Worm (Caenorhabditis elegans) whole organism, L2 larva: ENCODE measurements around the gene serp-1.1.

Experiments
- C34F6.9 ChIP-seq: fragments of 150-350 bp; optimal IDR thresholded peaks from 2 replicates; lab custom pipeline; 2014; ENCODE audit warnings: missing biosample characterization, missing genetic modification characterization
- F13H6.1 ChIP-seq: sonication (generic microtip); optimal IDR thresholded peaks from 2 replicates; lab custom pipeline; 2016; ENCODE audit warnings: missing genetic modification characterization, missing compliant biosample characterization
- R02D3.7 ChIP-seq: fragments of 150-350 bp; optimal IDR thresholded peaks from 2 replicates; lab custom pipeline; 2014; ENCODE audit warnings: missing biosample characterization, missing genetic modification characterization
- Y55F3AM.14 ChIP-seq: fragments of 200-800 bp; sonication (Bioruptor generic); optimal IDR thresholded peaks from 2 replicates; lab custom pipeline; 2018; ENCODE audit warnings: mild to moderate bottlenecking, missing genetic modification characterization, missing compliant biosample characterization
- ZK546.5 ChIP-seq: sonication (generic microtip); optimal IDR thresholded peaks from 2 replicates; lab custom pipeline; 2017; ENCODE audit warnings: missing biosample characterization, missing genetic modification characterization
- alr-1 ChIP-seq: fragments of 150-350 bp; optimal IDR thresholded peaks from 2 replicates; lab custom pipeline; 2014; ENCODE audit warnings: missing biosample characterization, missing genetic modification characterization
- aly-2 ChIP-seq: fragments of 150-350 bp; optimal IDR thresholded peaks from 2 replicates; lab custom pipeline; 2014; ENCODE audit warnings: missing biosample characterization, missing genetic modification characterization
- ama-1 ChIP-seq: fragments of 150-350 bp; optimal IDR thresholded peaks from 2 replicates; lab custom pipeline; 2018; ENCODE audit warnings: inconsistent platforms
- blmp-1 ChIP-seq: sonication (generic microtip); optimal IDR thresholded peaks from 2 replicates; lab custom pipeline; 2017; ENCODE audit warnings: missing genetic modification characterization, mild to moderate bottlenecking, missing compliant biosample characterization, antibody characterized with exemption, moderate library complexity; ENCODE audit not compliant: insufficient read depth
- ceh-16 ChIP-seq: fragments of 150-350 bp; optimal IDR thresholded peaks from 2 replicates; lab custom pipeline; 2014; ENCODE audit warnings: missing biosample characterization, missing genetic modification characterization
- ceh-82 ChIP-seq: fragments of 150-350 bp; optimal IDR thresholded peaks from 2 replicates; lab custom pipeline; 2014; ENCODE audit warnings: missing biosample characterization, missing genetic modification characterization
- crh-2 ChIP-seq: sonication (generic microtip); optimal IDR thresholded peaks from 2 replicates; lab custom pipeline; 2017; ENCODE audit warnings: missing biosample characterization, missing genetic modification characterization
- dmd-4 ChIP-seq: sonication (generic microtip); optimal IDR thresholded peaks from 2 replicates; lab custom pipeline; 2017; ENCODE audit warnings: missing biosample characterization, missing genetic modification characterization
- egl-27 ChIP-seq: sonication (generic microtip); optimal IDR thresholded peaks from 3 replicates; lab custom pipeline; 2017; ENCODE audit warnings: missing biosample characterization, missing genetic modification reagents, missing genetic modification characterization
- elt-1 ChIP-seq: fragments of 150-350 bp; optimal IDR thresholded peaks from 2 replicates; lab custom pipeline; 2014; ENCODE audit warnings: missing biosample characterization, missing genetic modification characterization
- elt-3 ChIP-seq: sonication (generic microtip); optimal IDR thresholded peaks from 2 replicates; lab custom pipeline; 2017; ENCODE audit warnings: missing biosample characterization, missing genetic modification characterization
- fos-1 ChIP-seq: fragments of 150-350 bp; optimal IDR thresholded peaks from 2 replicates; lab custom pipeline; 2014; ENCODE audit warnings: missing biosample characterization, missing genetic modification characterization
- gmeb-1 ChIP-seq: fragments of 150-350 bp; optimal IDR thresholded peaks from 2 replicates; lab custom pipeline; 2014; ENCODE audit warnings: missing biosample characterization, missing genetic modification characterization
- lin-11 ChIP-seq: fragments of 150-350 bp; sonication (generic microtip); optimal IDR thresholded peaks from 2 replicates; lab custom pipeline; 2014; ENCODE audit warnings: missing biosample characterization, missing genetic modification characterization, inconsistent platforms, mixed read lengths
- lin-13 ChIP-seq: fragments of 150-350 bp; optimal IDR thresholded peaks from 2 replicates; lab custom pipeline; 2014; ENCODE audit warnings: missing biosample characterization, missing genetic modification reagents, missing genetic modification characterization
- lin-39 ChIP-seq: fragments of 150-350 bp; optimal IDR thresholded peaks from 2 replicates; lab custom pipeline; 2014; ENCODE audit warnings: missing biosample characterization, missing genetic modification reagents, missing genetic modification characterization
- lsy-2 ChIP-seq, 2 experiments: fragments of 150-350 bp in 1 of 2; sonication (generic microtip) in 1 of 2; optimal IDR thresholded peaks; 2 replicates each; lab custom pipeline; 2014 to 2017; ENCODE audit warnings: missing biosample characterization in 2 of 2, missing genetic modification characterization in 2 of 2
- mab-5 ChIP-seq: fragments of 150-350 bp; optimal IDR thresholded peaks from 2 replicates; lab custom pipeline; 2014; ENCODE audit warnings: missing biosample characterization, missing genetic modification characterization
- mbf-1 ChIP-seq: sonication (generic microtip); optimal IDR thresholded peaks from 2 replicates; lab custom pipeline; 2017; ENCODE audit warnings: missing biosample characterization, missing genetic modification characterization
- mdl-1 ChIP-seq, 2 experiments: fragments of 150-350 bp in 1 of 2; sonication (generic microtip) in 1 of 2; optimal IDR thresholded peaks; 2 replicates each; lab custom pipeline; 2017; ENCODE audit warnings: missing biosample characterization in 2 of 2, missing genetic modification characterization in 2 of 2
- nhr-10 ChIP-seq: sonication (generic microtip); optimal IDR thresholded peaks from 2 replicates; lab custom pipeline; 2017; ENCODE audit warnings: missing biosample characterization, missing genetic modification characterization
- nhr-11 ChIP-seq: fragments of 150-350 bp; optimal IDR thresholded peaks from 2 replicates; lab custom pipeline; 2014; ENCODE audit warnings: missing biosample characterization, missing genetic modification characterization
- nhr-12 ChIP-seq: fragments of 150-350 bp; optimal IDR thresholded peaks from 2 replicates; lab custom pipeline; 2014; ENCODE audit warnings: missing biosample characterization, missing genetic modification characterization
- nhr-129 ChIP-seq: fragments of 150-350 bp; optimal IDR thresholded peaks from 2 replicates; lab custom pipeline; 2014; ENCODE audit warnings: missing biosample characterization, missing genetic modification characterization
- nhr-21 ChIP-seq: fragments of 150-350 bp; optimal IDR thresholded peaks from 2 replicates; lab custom pipeline; 2014; ENCODE audit warnings: missing biosample characterization, missing genetic modification characterization
- nhr-23 ChIP-seq: fragments of 150-350 bp; optimal IDR thresholded peaks from 2 replicates; lab custom pipeline; 2014; ENCODE audit warnings: missing biosample characterization, missing genetic modification reagents, missing genetic modification characterization
- nhr-237 ChIP-seq: fragments of 150-350 bp; optimal IDR thresholded peaks from 2 replicates; lab custom pipeline; 2014; ENCODE audit warnings: missing biosample characterization, missing genetic modification characterization
- nhr-25 ChIP-seq: fragments of 150-350 bp; sonication (generic microtip); optimal IDR thresholded peaks from 3 replicates; lab custom pipeline; 2014; ENCODE audit warnings: missing biosample characterization, missing genetic modification characterization
- nhr-6 ChIP-seq: fragments of 150-350 bp; optimal IDR thresholded peaks from 2 replicates; lab custom pipeline; 2014; ENCODE audit warnings: missing biosample characterization, missing genetic modification characterization
- nhr-77 ChIP-seq: fragments of 150-350 bp; optimal IDR thresholded peaks from 2 replicates; lab custom pipeline; 2014; ENCODE audit warnings: missing biosample characterization, missing genetic modification characterization
- peb-1 ChIP-seq: fragments of 150-350 bp; optimal IDR thresholded peaks from 2 replicates; lab custom pipeline; 2014; ENCODE audit warnings: missing biosample characterization, missing genetic modification characterization
- sem-4 ChIP-seq: fragments of 150-350 bp; optimal IDR thresholded peaks from 2 replicates; lab custom pipeline; 2014; ENCODE audit warnings: missing biosample characterization, missing genetic modification reagents, missing genetic modification characterization
- skn-1 ChIP-seq: sonication (generic microtip); optimal IDR thresholded peaks from 2 replicates; lab custom pipeline; 2017; ENCODE audit warnings: missing biosample characterization, missing genetic modification characterization
- sma-3 ChIP-seq: sonication (generic microtip); optimal IDR thresholded peaks from 2 replicates; lab custom pipeline; 2016; ENCODE audit warnings: missing genetic modification reagents, missing genetic modification characterization, missing compliant biosample characterization
- sma-9 ChIP-seq, 2 experiments: fragments of 150-350 bp in 1 of 2; sonication (generic microtip) in 1 of 2; optimal IDR thresholded peaks; 2 replicates each; lab custom pipeline; 2014 to 2016; ENCODE audit warnings: missing genetic modification characterization in 2 of 2, mild to moderate bottlenecking in 1 of 2, missing biosample characterization in 1 of 2, missing compliant biosample characterization in 1 of 2, missing genetic modification reagents in 1 of 2, moderate library complexity in 1 of 2
- snpc-4 ChIP-seq: fragments of 150-350 bp; optimal IDR thresholded peaks from 2 replicates; lab custom pipeline; 2014; ENCODE audit warnings: missing biosample characterization, missing genetic modification characterization
- unc-39 ChIP-seq: fragments of 150-350 bp; optimal IDR thresholded peaks from 2 replicates; lab custom pipeline; 2014; ENCODE audit warnings: missing biosample characterization, missing genetic modification characterization
- unc-62 ChIP-seq: fragments of 150-350 bp; optimal IDR thresholded peaks from 2 replicates; lab custom pipeline; 2014; ENCODE audit warnings: missing biosample characterization, missing genetic modification reagents, missing genetic modification characterization
- zag-1 ChIP-seq: fragments of 150-350 bp; optimal IDR thresholded peaks from 2 replicates; lab custom pipeline; 2014; ENCODE audit warnings: missing biosample characterization, missing genetic modification characterization
- ztf-1 ChIP-seq: fragments of 200-800 bp; sonication (Bioruptor generic); conservative IDR thresholded peaks from 2 replicates; pipeline ENCODE4 v1.3.6; 2022; ENCODE audit warnings: missing genetic modification characterization, missing compliant biosample characterization
- ztf-11 ChIP-seq: sonication (generic microtip); optimal IDR thresholded peaks from 2 replicates; lab custom pipeline; 2017; ENCODE audit warnings: missing biosample characterization, missing genetic modification characterization
- ztf-4 ChIP-seq: fragments of 150-350 bp; optimal IDR thresholded peaks from 2 replicates; lab custom pipeline; 2014; ENCODE audit warnings: missing biosample characterization, missing genetic modification characterization

serp-1.1 gene

DNA sequence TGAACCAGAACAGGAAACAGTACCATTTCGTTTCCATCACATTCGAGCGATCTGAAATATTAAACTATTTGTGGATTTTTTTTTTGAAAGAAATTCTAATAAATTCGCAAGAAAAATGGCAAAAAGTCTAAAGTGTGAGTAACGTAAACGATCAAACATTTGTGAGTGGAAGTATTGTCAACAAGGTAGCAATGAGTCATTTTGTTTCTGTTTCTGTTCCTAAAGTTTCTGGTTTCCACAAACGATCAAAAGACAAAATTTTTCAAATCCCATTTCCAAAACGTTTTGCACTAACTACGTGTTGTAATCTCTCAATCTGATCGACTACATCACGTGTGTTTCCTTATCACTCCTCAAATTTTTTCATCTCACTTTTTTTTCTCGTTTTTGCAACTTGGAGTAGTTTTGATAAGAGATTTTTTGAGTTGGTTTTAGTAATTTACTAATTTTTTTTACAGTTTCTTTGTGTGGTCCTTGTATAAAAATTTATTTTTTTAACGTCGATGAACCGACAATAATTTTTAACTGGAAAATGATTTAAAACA, 6.2 kb downstream of the serp-1.1 start, which contains the start of gene F59F4.3:
Gene F59F4.3 (minus strand): TSS at position 51 of the 545 bp plus-strand sequence.
- TF ChIP-seq crh-2 (tag; lab: Kevin White, UChicago) (peak; percentile 33), sma-9 (GFP tag; optimal IDR thresholded peaks at IDR 0.05; lab: Kevin White, UChicago) (peak; percentile 49), sma-9 (tag; optimal IDR thresholded peaks at IDR 0.05; lab: Kevin White, UChicago) (no peak), lin-13 (no peak), blmp-1 (tag; lab: Kevin White, UChicago) (peak; percentile 4)

DNA sequence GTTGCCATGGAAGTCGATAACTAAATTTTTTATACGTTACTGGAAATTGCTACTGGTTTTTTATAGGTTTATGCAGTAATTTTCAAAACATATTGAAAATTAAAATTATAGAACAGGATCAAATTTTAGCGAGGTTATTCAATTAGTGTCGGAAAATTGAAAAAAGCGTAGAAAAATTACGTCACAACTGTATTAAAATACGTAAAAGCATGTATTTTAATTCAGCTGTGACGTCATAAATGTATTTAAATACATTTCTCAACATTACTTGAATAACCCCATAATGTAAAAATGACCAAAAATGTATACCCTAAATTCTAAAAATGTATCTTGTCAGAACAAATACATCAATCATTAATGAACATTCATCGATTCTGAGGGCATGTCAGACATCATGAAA, 7.5 kb downstream of the serp-1.1 start:
- TF ChIP-seq lsy-2 (tag; optimal IDR thresholded peaks at IDR 0.05; lab: Kevin White, UChicago) (no peak), ama-1 (lab: Kevin White, UChicago) (no peak), Y55F3AM.14 (GFP tag; lab: Kevin White, UChicago) (no peak), ztf-4 (tag; lab: Kevin White, UChicago) (no peak), skn-1 (tag; lab: Kevin White, UChicago) (no peak), aly-2 (tag; lab: Kevin White, UChicago) (no peak), nhr-6 (no peak), nhr-23 (no peak), fos-1 (no peak), ceh-82 (tag; lab: Kevin White, UChicago) (no peak)
- TF ChIP-seq, all 48 proteins: peak for 0

DNA sequence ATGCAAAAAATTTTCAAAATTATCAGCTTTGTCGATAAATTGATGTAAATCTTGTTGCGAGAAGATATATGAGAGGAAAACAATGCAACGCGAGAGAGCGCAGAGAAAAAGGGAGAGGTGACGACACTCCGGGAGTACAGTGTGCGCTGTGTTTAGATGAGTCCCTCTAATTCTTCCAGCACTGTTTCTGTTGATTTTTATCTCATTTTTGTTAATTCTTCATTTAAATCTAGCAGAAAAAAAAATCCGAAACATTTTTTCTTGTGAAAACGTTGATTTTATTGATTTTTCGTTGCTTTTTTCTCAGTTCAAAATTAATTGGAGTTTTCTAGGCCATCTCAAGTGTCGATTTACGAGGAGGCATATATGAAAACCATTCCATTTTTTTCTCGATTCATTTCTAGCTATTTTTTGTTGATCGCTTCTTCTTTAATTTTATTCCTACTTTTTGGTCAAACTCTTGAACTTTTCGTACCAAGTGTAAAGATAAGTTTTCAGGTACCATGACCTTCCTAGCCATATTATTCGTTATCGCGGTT, 8.1 kb downstream of the serp-1.1 start, which contains the start of gene acl-1:
Gene acl-1 (plus strand): TSS at position 489 of the 539 bp plus-strand sequence.
- TF ChIP-seq R02D3.7 (peak; percentile 96), ZK546.5 (tag; lab: Kevin White, UChicago) (no peak), ztf-4 (tag; lab: Kevin White, UChicago) (peak; percentile 37), mab-5 (tag; lab: Kevin White, UChicago) (peak; percentile 72), ama-1 (lab: Kevin White, UChicago) (no peak), ztf-11 (tag; lab: Kevin White, UChicago) (no peak), fos-1 (peak; percentile 9), ceh-16 (tag; lab: Kevin White, UChicago) (peak; percentile 6), zag-1 (tag; lab: Kevin White, UChicago) (no peak), nhr-21 (tag; lab: Kevin White, UChicago) (peak; percentile 67), sem-4 (tag; lab: Kevin White, UChicago) (peak; percentile 65), lin-13 (peak; percentile 72), crh-2 (tag; lab: Kevin White, UChicago) (peak; percentile 83), sma-9 (GFP tag; optimal IDR thresholded peaks at IDR 0.05; lab: Kevin White, UChicago) (peak; percentile 68), sma-9 (tag; optimal IDR thresholded peaks at IDR 0.05; lab: Kevin White, UChicago) (no peak), nhr-77 (tag; lab: Kevin White, UChicago) (peak; percentile 35), nhr-129 (tag; lab: Kevin White, UChicago) (peak; percentile 78), aly-2 (tag; lab: Kevin White, UChicago) (no peak), Y55F3AM.14 (GFP tag; lab: Kevin White, UChicago) (peak; percentile 33), alr-1 (tag; lab: Kevin White, UChicago) (no peak), blmp-1 (tag; lab: Kevin White, UChicago) (peak; percentile 60), nhr-6 (peak; percentile 61), nhr-12 (tag; lab: Kevin White, UChicago) (no peak), nhr-10 (no peak), dmd-4 (no peak), lin-11 (peak; percentile 30), unc-62 (GFP tag; lab: Kevin White, UChicago) (no peak), nhr-11 (no peak), nhr-25 (tag; lab: Kevin White, UChicago) (no peak), mbf-1 (tag; lab: Kevin White, UChicago) (no peak), F13H6.1 (tag; lab: Kevin White, UChicago) (peak; percentile 85), ceh-82 (tag; lab: Kevin White, UChicago) (no peak), sma-3 (peak; percentile 88), lsy-2 (tag; optimal IDR thresholded peaks at IDR 0.05; lab: Kevin White, UChicago) (peak; percentile 77 to 92), elt-1 (tag; lab: Kevin White, UChicago) (no peak), lin-39 (tag; lab: Kevin White, UChicago) (no peak), C34F6.9 (tag; lab: Kevin White, UChicago) (peak; percentile 82), egl-27 (no peak), nhr-23 (no peak), peb-1 (no peak), mdl-1 (tag; optimal IDR thresholded peaks at IDR 0.05; lab: Kevin White, UChicago) (peak in 1 of 2 experiments; percentile 21), skn-1 (tag; lab: Kevin White, UChicago) (peak; percentile 35), ztf-1 (GFP tag; lab: Robert Waterston, UW) (no peak), gmeb-1 (tag; lab: Kevin White, UChicago) (peak; percentile 57), nhr-237 (tag; lab: Kevin White, UChicago) (no peak), unc-39 (tag; lab: Kevin White, UChicago) (no peak), snpc-4 (tag; lab: Kevin White, UChicago) (peak; percentile 14), elt-3 (no peak)
